Worm (Caenorhabditis elegans) whole organism, L1 larva: Measurements from ENCODE around the gene hmg-5.

Experiments
- C04F5.9 ChIP-seq: sonication (generic microtip); optimal IDR thresholded peaks from 2 replicates; lab custom pipeline; 2016; ENCODE audit warnings: missing genetic modification characterization, missing compliant biosample characterization
- C16A3.4 ChIP-seq: fragments of 150-350 bp; optimal IDR thresholded peaks from 2 replicates; lab custom pipeline; 2014; ENCODE audit warnings: missing biosample characterization, missing genetic modification characterization
- alr-1 ChIP-seq: fragments of 200-800 bp; sonication (Bioruptor generic); optimal IDR thresholded peaks from 2 replicates; lab custom pipeline; 2018; ENCODE audit warnings: borderline replicate concordance, mild to moderate bottlenecking, missing genetic modification characterization, missing compliant biosample characterization
- aly-2 ChIP-seq: fragments of 150-350 bp; optimal IDR thresholded peaks from 2 replicates; lab custom pipeline; 2014; ENCODE audit warnings: missing biosample characterization, missing genetic modification characterization
- ama-1 ChIP-seq: fragments of 150-350 bp; optimal IDR thresholded peaks from 2 replicates; lab custom pipeline; 2014
- ceh-63 ChIP-seq: fragments of 200-800 bp; sonication (Bioruptor generic); optimal IDR thresholded peaks from 2 replicates; lab custom pipeline; 2018; ENCODE audit warnings: mild to moderate bottlenecking, missing genetic modification characterization, missing compliant biosample characterization
- ceh-8 ChIP-seq: fragments of 200-800 bp; sonication (Bioruptor generic); optimal IDR thresholded peaks from 2 replicates; lab custom pipeline; 2018; ENCODE audit warnings: mild to moderate bottlenecking, missing genetic modification characterization, moderate library complexity, missing compliant biosample characterization
- ceh-82 ChIP-seq, 3 experiments: fragments of 150-350 bp in 1 of 3; sonication (generic microtip) in 2 of 3; optimal IDR thresholded peaks; 2 replicates each; lab custom pipeline; 2014 to 2017; ENCODE audit warnings: missing biosample characterization in 3 of 3, missing genetic modification characterization in 3 of 3
- ceh-90 ChIP-seq: sonication (generic microtip); optimal IDR thresholded peaks from 2 replicates; lab custom pipeline; 2016; ENCODE audit warnings: missing genetic modification characterization, missing compliant biosample characterization
- ces-1 ChIP-seq: fragments of 150-350 bp; optimal IDR thresholded peaks from 2 replicates; lab custom pipeline; 2014; ENCODE audit warnings: missing biosample characterization, missing genetic modification reagents, missing genetic modification characterization
- efl-1 ChIP-seq, 4 experiments: fragments of 150-350 bp; optimal IDR thresholded peaks in 3 of 4; peaks in 1 of 4; 1 replicate in 1 of 4; 2 replicates in 3 of 4; lab custom pipeline; 2014; ENCODE audit warnings: missing biosample characterization in 2 of 4, missing genetic modification characterization in 2 of 4, missing genetic modification reagents in 2 of 4
- efl-3 ChIP-seq: fragments of 200-800 bp; sonication (Bioruptor generic); optimal IDR thresholded peaks from 2 replicates; lab custom pipeline; 2018; ENCODE audit warnings: mild to moderate bottlenecking, missing genetic modification characterization, missing compliant biosample characterization
- egl-13 ChIP-seq: sonication (generic microtip); optimal IDR thresholded peaks from 2 replicates; lab custom pipeline; 2016; ENCODE audit warnings: missing genotype, missing genetic modification reagents, missing genetic modification characterization, missing compliant biosample characterization
- ets-5 ChIP-seq: fragments of 200-800 bp; sonication (Bioruptor generic); IDR thresholded peaks from 2 replicates; pipeline ENCODE4 v1.3.6; 2022; ENCODE audit warnings: missing genetic modification characterization, missing compliant biosample characterization
- fkh-10 ChIP-seq: sonication (generic microtip); optimal IDR thresholded peaks from 2 replicates; lab custom pipeline; 2017; ENCODE audit warnings: missing biosample characterization, missing genetic modification reagents, missing genetic modification characterization
- fkh-4 ChIP-seq: sonication (generic microtip); optimal IDR thresholded peaks from 2 replicates; lab custom pipeline; 2016; ENCODE audit warnings: missing compliant biosample characterization, missing genetic modification characterization, borderline replicate concordance
- fkh-8 ChIP-seq: sonication (generic microtip); optimal IDR thresholded peaks from 2 replicates; lab custom pipeline; 2016; ENCODE audit warnings: mild to moderate bottlenecking, missing genetic modification characterization, missing compliant biosample characterization
- grh-1 ChIP-seq: fragments of 200-800 bp; sonication (Bioruptor generic); IDR thresholded peaks from 2 replicates; pipeline ENCODE4 v1.3.6; 2022; ENCODE audit warnings: missing genetic modification reagents, missing genetic modification characterization, missing compliant biosample characterization
- hlh-17 ChIP-seq: fragments of 200-800 bp; sonication (Bioruptor generic); optimal IDR thresholded peaks from 2 replicates; lab custom pipeline; 2018; ENCODE audit warnings: missing genetic modification characterization, mild to moderate bottlenecking, missing compliant biosample characterization, moderate library complexity, borderline replicate concordance
- hpl-2 ChIP-seq: fragments of 150-350 bp; optimal IDR thresholded peaks from 2 replicates; lab custom pipeline; 2014; ENCODE audit warnings: missing biosample characterization, missing genetic modification reagents, missing genetic modification characterization
- isw-1 ChIP-seq: fragments of 200-800 bp; sonication (Bioruptor generic); IDR thresholded peaks from 2 replicates; pipeline ENCODE4 v1.3.6; 2022; ENCODE audit warnings: missing genetic modification characterization, missing compliant biosample characterization
- jun-1 ChIP-seq: fragments of 150-350 bp; optimal IDR thresholded peaks from 2 replicates; lab custom pipeline; 2014; ENCODE audit warnings: missing biosample characterization, missing genetic modification reagents, missing genetic modification characterization
- lin-39 ChIP-seq: fragments of 150-350 bp; optimal IDR thresholded peaks from 2 replicates; lab custom pipeline; 2014; ENCODE audit warnings: missing biosample characterization, missing genetic modification reagents, missing genetic modification characterization
- lsy-2 ChIP-seq, 2 experiments: fragments of 150-350 bp; optimal IDR thresholded peaks; 2 replicates each; lab custom pipeline; 2014; ENCODE audit warnings: missing biosample characterization in 2 of 2, missing genetic modification characterization in 2 of 2
- mdl-1 ChIP-seq, 2 experiments: fragments of 150-350 bp; optimal IDR thresholded peaks; 2 replicates each; lab custom pipeline; 2014 to 2017; ENCODE audit warnings: missing biosample characterization in 2 of 2, missing genetic modification characterization in 2 of 2, inconsistent platforms in 1 of 2
- mef-2 ChIP-seq: fragments of 150-350 bp; optimal IDR thresholded peaks from 2 replicates; lab custom pipeline; 2014; ENCODE audit warnings: missing biosample characterization, missing genetic modification characterization
- mep-1 ChIP-seq: fragments of 150-350 bp; optimal IDR thresholded peaks from 2 replicates; lab custom pipeline; 2014; ENCODE audit warnings: missing biosample characterization, missing genetic modification characterization
- nhr-12 ChIP-seq: sonication (generic microtip); optimal IDR thresholded peaks from 2 replicates; lab custom pipeline; 2017; ENCODE audit warnings: missing biosample characterization, missing genetic modification characterization
- nhr-20 ChIP-seq: sonication (generic microtip); optimal IDR thresholded peaks from 2 replicates; lab custom pipeline; 2016; ENCODE audit warnings: mild to moderate bottlenecking, missing genetic modification characterization, missing compliant biosample characterization
- nhr-237 ChIP-seq: fragments of 150-350 bp; optimal IDR thresholded peaks from 2 replicates; lab custom pipeline; 2014; ENCODE audit warnings: missing biosample characterization, missing genetic modification characterization
- nhr-71 ChIP-seq: sonication (generic microtip); optimal IDR thresholded peaks from 2 replicates; lab custom pipeline; 2016; ENCODE audit warnings: mild to moderate bottlenecking, missing genetic modification characterization, moderate library complexity, missing compliant biosample characterization
- nhr-76 ChIP-seq: sonication (generic microtip); optimal IDR thresholded peaks from 2 replicates; lab custom pipeline; 2017; ENCODE audit warnings: missing biosample characterization, missing genetic modification characterization
- nhr-77 ChIP-seq: fragments of 150-350 bp; optimal IDR thresholded peaks from 2 replicates; lab custom pipeline; 2014; ENCODE audit warnings: missing biosample characterization, missing genetic modification characterization
- nhr-84 ChIP-seq: sonication (generic microtip); optimal IDR thresholded peaks from 2 replicates; lab custom pipeline; 2017; ENCODE audit warnings: missing biosample characterization, missing genetic modification characterization
- nhr-85 ChIP-seq: sonication (generic microtip); peaks from one replicate; lab custom pipeline; 2016; ENCODE audit warnings: missing genetic modification characterization, inconsistent platforms, missing compliant biosample characterization
- nhr-90 ChIP-seq: sonication (generic microtip); optimal IDR thresholded peaks from 2 replicates; lab custom pipeline; 2016; ENCODE audit warnings: mild to moderate bottlenecking, missing genetic modification characterization, missing compliant biosample characterization; ENCODE audit not compliant: poor library complexity
- pqm-1 ChIP-seq: sonication (generic microtip); optimal IDR thresholded peaks from 3 replicates; lab custom pipeline; 2017; ENCODE audit warnings: missing biosample characterization, missing genetic modification characterization
- rnt-1 ChIP-seq: sonication (generic microtip); optimal IDR thresholded peaks from 2 replicates; lab custom pipeline; 2016; ENCODE audit warnings: mild to moderate bottlenecking, missing genetic modification characterization, moderate library complexity, missing compliant biosample characterization
- skn-1 ChIP-seq: fragments of 150-350 bp; optimal IDR thresholded peaks from 2 replicates; lab custom pipeline; 2014; ENCODE audit warnings: missing biosample characterization, missing genetic modification characterization
- snpc-4 ChIP-seq: fragments of 150-350 bp; optimal IDR thresholded peaks from 2 replicates; lab custom pipeline; 2014; ENCODE audit warnings: missing biosample characterization, missing genetic modification characterization
- snu-23 ChIP-seq: sonication (generic microtip); optimal IDR thresholded peaks from 2 replicates; lab custom pipeline; 2016; ENCODE audit warnings: missing genetic modification characterization, missing compliant biosample characterization
- sox-4 ChIP-seq: sonication (generic microtip); optimal IDR thresholded peaks from 2 replicates; lab custom pipeline; 2016; ENCODE audit warnings: missing genetic modification characterization, missing compliant biosample characterization
- sptf-1 ChIP-seq: fragments of 150-350 bp; optimal IDR thresholded peaks from 2 replicates; lab custom pipeline; 2014; ENCODE audit warnings: missing biosample characterization, missing genetic modification characterization
- tbx-2 ChIP-seq: sonication (generic microtip); optimal IDR thresholded peaks from 2 replicates; lab custom pipeline; 2016; ENCODE audit warnings: missing genetic modification characterization, missing compliant biosample characterization
- unc-130 ChIP-seq: fragments of 150-350 bp; optimal IDR thresholded peaks from 2 replicates; lab custom pipeline; 2017; ENCODE audit warnings: missing biosample characterization, missing genetic modification characterization, inconsistent platforms
- unc-30 ChIP-seq: sonication (generic microtip); optimal IDR thresholded peaks from 2 replicates; lab custom pipeline; 2017; ENCODE audit warnings: missing biosample characterization, missing genetic modification characterization
- unc-62 ChIP-seq: fragments of 150-350 bp; optimal IDR thresholded peaks from 2 replicates; lab custom pipeline; 2014; ENCODE audit warnings: missing biosample characterization, missing genetic modification reagents, missing genetic modification characterization
- unc-86 ChIP-seq: sonication (generic microtip); optimal IDR thresholded peaks from 2 replicates; lab custom pipeline; 2016; ENCODE audit warnings: missing genetic modification characterization, missing compliant biosample characterization
- unc-98 ChIP-seq: fragments of 200-800 bp; sonication (Bioruptor generic); IDR thresholded peaks from 2 replicates; pipeline ENCODE4 v1.3.6; 2022; ENCODE audit warnings: missing genetic modification characterization, missing compliant biosample characterization
- vab-15 ChIP-seq: sonication (generic microtip); optimal IDR thresholded peaks from 2 replicates; lab custom pipeline; 2017; ENCODE audit warnings: missing genotype, mild to moderate bottlenecking, missing genetic modification characterization, missing compliant biosample characterization
- zag-1 ChIP-seq: fragments of 150-350 bp; optimal IDR thresholded peaks from 2 replicates; lab custom pipeline; 2014; ENCODE audit warnings: missing biosample characterization, missing genetic modification characterization
- ztf-11 ChIP-seq, 2 experiments: sonication (generic microtip); optimal IDR thresholded peaks; 2 replicates each; lab custom pipeline; 2016 to 2017; ENCODE audit warnings: missing genetic modification characterization in 2 of 2, missing biosample characterization in 1 of 2, missing compliant biosample characterization in 1 of 2
- ztf-4 ChIP-seq: fragments of 150-350 bp; optimal IDR thresholded peaks from 2 replicates; lab custom pipeline; 2014; ENCODE audit warnings: missing biosample characterization, missing genetic modification characterization

The hmg-5 gene

DNA sequence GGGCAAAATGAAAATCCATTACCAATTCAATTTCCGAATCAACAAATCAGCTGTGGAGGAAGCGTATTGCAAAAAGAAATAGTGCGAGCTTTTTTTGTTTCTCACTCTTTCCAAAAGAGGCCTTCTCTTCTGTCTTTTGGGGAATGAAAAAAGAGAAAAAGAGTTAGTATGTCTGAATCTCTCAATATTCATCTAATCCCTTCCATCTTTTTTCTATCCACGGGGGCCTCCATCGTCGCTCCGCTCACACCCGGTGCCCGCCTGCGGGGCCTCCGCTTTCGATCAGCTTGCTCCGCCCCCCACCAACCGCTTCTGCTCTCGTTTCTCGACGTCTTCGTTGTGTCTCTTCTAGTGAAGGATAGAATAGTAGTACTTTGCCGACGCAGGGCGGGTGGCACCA is 26.8 kb downstream of the hmg-5 start (continued):
- TF ChIP-seq jun-1 (tag; lab: Kevin White, UChicago) (no peak), nhr-85 (tag; lab: Kevin White, UChicago) (no peak), fkh-8 (tag; lab: Kevin White, UChicago) (peak; percentile 66), efl-3 (GFP tag; lab: Kevin White, UChicago) (no peak), lin-39 (tag; lab: Kevin White, UChicago) (no peak), nhr-237 (tag; lab: Kevin White, UChicago) (no peak), sox-4 (tag; lab: Kevin White, UChicago) (no peak), hpl-2 (no peak), nhr-76 (tag; lab: Kevin White, UChicago) (no peak), C16A3.4 (no peak), mep-1 (tag; lab: Kevin White, UChicago) (no peak), nhr-84 (tag; lab: Kevin White, UChicago) (no peak), pqm-1 (tag; lab: Kevin White, UChicago) (no peak), snpc-4 (no peak), tbx-2 (tag; lab: Kevin White, UChicago) (peak; percentile 20), unc-30 (tag; lab: Kevin White, UChicago) (no peak), nhr-12 (tag; lab: Kevin White, UChicago) (no peak), isw-1 (GFP tag; lab: Robert Waterston, UW) (peak; percentile 20; the same call in 1 of the 2 replicates), ceh-90 (tag; lab: Kevin White, UChicago) (no peak), C04F5.9 (tag; lab: Kevin White, UChicago) (no peak), zag-1 (tag; lab: Kevin White, UChicago) (peak; percentile 49), efl-1 (optimal IDR thresholded peaks at IDR 0.05; lab: Kevin White, UChicago) (no peak), efl-1 (GFP tag; optimal IDR thresholded peaks at IDR 0.05 in 1 of 2; lab: Kevin White, UChicago) (no peak), grh-1 (GFP tag; lab: Robert Waterston, UW) (no peak), hlh-17 (GFP tag; lab: Kevin White, UChicago) (no peak), ztf-4 (tag; lab: Kevin White, UChicago) (no peak), fkh-10 (GFP tag; lab: Kevin White, UChicago) (peak; percentile 31), fkh-4 (no peak), lsy-2 (tag; optimal IDR thresholded peaks at IDR 0.05; lab: Kevin White, UChicago) (peak in 1 of 2 experiments; percentile 4), nhr-90 (no peak), rnt-1 (tag; lab: Kevin White, UChicago) (no peak), unc-130 (no peak), ceh-63 (GFP tag; lab: Kevin White, UChicago) (no peak), unc-86 (peak; percentile 49), unc-98 (GFP tag; lab: Robert Waterston, UW) (no peak), alr-1 (tag; lab: Kevin White, UChicago) (no peak), unc-62 (GFP tag; lab: Kevin White, UChicago) (no peak), egl-13 (tag; lab: Kevin White, UChicago) (peak; percentile 31)

DNA sequence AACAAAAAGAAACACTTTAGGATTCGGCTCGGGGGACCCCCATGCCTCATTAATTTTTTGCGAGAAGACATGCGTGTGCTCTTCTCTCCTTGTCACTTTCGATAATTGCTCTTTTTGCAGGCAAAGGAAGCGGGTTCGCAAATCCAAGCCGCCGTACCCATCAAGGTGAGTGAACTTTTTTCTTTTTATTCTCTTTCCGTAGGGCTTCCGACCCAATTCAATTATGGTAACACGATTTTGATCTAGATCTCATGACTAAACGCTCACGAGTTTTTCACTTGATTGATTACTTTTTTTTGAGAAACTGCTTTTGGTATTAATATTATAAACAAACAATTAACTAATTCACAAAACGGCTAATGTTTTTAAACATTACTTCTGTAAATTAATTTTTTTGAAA is 33.5 kb downstream of the hmg-5 start:
- TF ChIP-seq unc-30 (tag; lab: Kevin White, UChicago) (no peak), snu-23 (GFP tag; lab: Kevin White, UChicago) (no peak), ama-1 (lab: Kevin White, UChicago) (no peak), aly-2 (tag; lab: Kevin White, UChicago) (no peak), ets-5 (GFP tag; lab: Robert Waterston, UW) (no peak), mef-2 (tag; lab: Kevin White, UChicago) (no peak), nhr-12 (tag; lab: Kevin White, UChicago) (no peak), fkh-10 (GFP tag; lab: Kevin White, UChicago) (peak; percentile 17), skn-1 (tag; lab: Kevin White, UChicago) (no peak), zag-1 (tag; lab: Kevin White, UChicago) (no peak), unc-86 (peak; percentile 12), vab-15 (tag; lab: Kevin White, UChicago) (no peak), nhr-77 (tag; lab: Kevin White, UChicago) (no peak), mdl-1 (tag; optimal IDR thresholded peaks at IDR 0.05; lab: Kevin White, UChicago) (no peak), ztf-11 (tag; optimal IDR thresholded peaks at IDR 0.05; lab: Kevin White, UChicago) (no peak), tbx-2 (tag; lab: Kevin White, UChicago) (peak; percentile 47), alr-1 (tag; lab: Kevin White, UChicago) (no peak), hlh-17 (GFP tag; lab: Kevin White, UChicago) (no peak), nhr-20 (tag; lab: Kevin White, UChicago) (no peak), ces-1 (GFP tag; lab: Kevin White, UChicago) (no peak), ceh-8 (GFP tag; lab: Kevin White, UChicago) (peak; percentile 53), ceh-82 (tag; optimal IDR thresholded peaks at IDR 0.05; lab: Kevin White, UChicago) (no peak), fkh-8 (tag; lab: Kevin White, UChicago) (no peak), sox-4 (tag; lab: Kevin White, UChicago) (no peak), nhr-71 (tag; lab: Kevin White, UChicago) (peak; percentile 54), sptf-1 (tag; lab: Kevin White, UChicago) (no peak)
